Fruit fly (Drosophila melanogaster) whole organism: ENCODE measurements around the gene salt.

ENCODE experiments used
- Dll ChIP-seq: fragments of >200 bp; optimal IDR thresholded peaks from 2 replicates; lab custom pipeline; 2017
- EcR ChIP-seq, 2 experiments: fragments of >200 bp; optimal IDR thresholded peaks; 2 replicates each; lab custom pipeline; 2017; ENCODE audit warnings: missing biosample characterization in 2 of 2, missing genetic modification characterization in 2 of 2, missing genetic modification reagents in 2 of 2
- pan ChIP-seq: fragments of >200 bp; optimal IDR thresholded peaks from 2 replicates; lab custom pipeline; 2017
- psq ChIP-seq: fragments of >200 bp; optimal IDR thresholded peaks from 2 replicates; lab custom pipeline; 2017

DNA sequence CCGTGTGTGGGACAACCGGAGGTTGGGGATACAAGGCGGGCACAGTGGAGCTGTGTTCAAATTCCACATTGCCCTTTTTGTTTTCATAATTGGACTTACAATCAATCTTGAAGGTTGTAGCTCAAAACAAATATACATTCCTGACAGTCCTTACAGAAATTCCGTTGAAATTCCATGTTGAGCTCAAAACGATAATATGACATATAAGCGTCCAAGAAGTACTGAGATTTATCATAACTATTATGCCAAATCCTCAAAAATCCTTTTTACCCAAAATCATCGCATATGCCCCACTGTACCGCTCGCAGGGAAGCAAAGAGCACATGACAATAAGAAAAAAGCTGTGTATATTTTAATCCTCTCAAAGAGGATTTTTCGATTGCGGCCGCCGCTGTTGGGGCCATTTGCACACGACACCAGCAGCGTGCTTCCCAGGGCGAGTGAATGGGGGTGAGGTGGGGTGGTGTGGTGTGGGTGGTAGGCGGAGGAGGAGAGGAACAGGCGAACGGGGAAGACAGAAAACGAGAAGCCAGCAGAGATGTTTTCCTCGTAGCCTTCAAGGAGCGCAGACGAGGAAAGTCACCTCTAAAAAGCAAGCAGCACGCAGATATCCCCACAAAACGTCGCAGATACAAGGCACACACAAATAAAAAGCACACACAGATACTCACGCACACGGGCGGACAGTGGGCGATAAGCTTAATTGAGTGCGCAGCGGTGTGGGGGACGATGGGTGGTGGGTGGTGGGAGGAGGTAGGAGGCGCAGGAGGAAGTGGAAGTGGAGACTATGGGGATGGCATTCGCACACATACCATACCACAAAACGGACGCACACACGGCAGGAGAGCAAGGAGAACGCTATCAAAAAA, 37.0 kb downstream of the salt start:
- no peak for TF ChIP-seq Dll (lab: Kevin White, UChicago)
- TF ChIP-seq EcR (GFP tag; optimal IDR thresholded peaks at IDR 0.05; lab: Kevin White, UChicago): no peak
- TF ChIP-seq pan (lab: Kevin White, UChicago): no peak
- TF ChIP-seq psq (lab: Kevin White, UChicago): no peak
